Worm (Caenorhabditis elegans) whole organism, L3 larva: ENCODE measurements around the gene Y53F4B.21.

ENCODE experiments used
- nhr-23 ChIP-seq: fragments of 150-350 bp; optimal IDR thresholded peaks from 2 replicates; lab custom pipeline; 2014; ENCODE audit warnings: missing biosample characterization, missing genetic modification reagents, missing genetic modification characterization
- nhr-28 ChIP-seq: fragments of 150-350 bp; optimal IDR thresholded peaks from 2 replicates; lab custom pipeline; 2014; ENCODE audit warnings: missing biosample characterization, missing genetic modification characterization
- tbx-2 ChIP-seq: sonication (generic microtip); optimal IDR thresholded peaks from 2 replicates; lab custom pipeline; 2016; ENCODE audit warnings: mild to moderate bottlenecking, missing genetic modification characterization, missing compliant biosample characterization
- unc-62 ChIP-seq: fragments of 150-350 bp; sonication (generic microtip); optimal IDR thresholded peaks from 4 replicates; lab custom pipeline; 2014; ENCODE audit warnings: missing biosample characterization, missing genetic modification reagents, missing genetic modification characterization

- no peak for TF ChIP-seq tbx-2 (tag; lab: Kevin White, UChicago)
- TF ChIP-seq unc-62 (GFP tag; lab: Kevin White, UChicago): no peak
- no peak for TF ChIP-seq nhr-28 (tag; lab: Kevin White, UChicago)
- no peak for TF ChIP-seq nhr-23 (tag; lab: Kevin White, UChicago)
Measured at ce11 chrII:15074760-15075159, 15.2 kb upstream of the Y53F4B.21 start.
